Fruit fly (Drosophila melanogaster): Measurements from ENCODE around the gene ckd.

DNA sequence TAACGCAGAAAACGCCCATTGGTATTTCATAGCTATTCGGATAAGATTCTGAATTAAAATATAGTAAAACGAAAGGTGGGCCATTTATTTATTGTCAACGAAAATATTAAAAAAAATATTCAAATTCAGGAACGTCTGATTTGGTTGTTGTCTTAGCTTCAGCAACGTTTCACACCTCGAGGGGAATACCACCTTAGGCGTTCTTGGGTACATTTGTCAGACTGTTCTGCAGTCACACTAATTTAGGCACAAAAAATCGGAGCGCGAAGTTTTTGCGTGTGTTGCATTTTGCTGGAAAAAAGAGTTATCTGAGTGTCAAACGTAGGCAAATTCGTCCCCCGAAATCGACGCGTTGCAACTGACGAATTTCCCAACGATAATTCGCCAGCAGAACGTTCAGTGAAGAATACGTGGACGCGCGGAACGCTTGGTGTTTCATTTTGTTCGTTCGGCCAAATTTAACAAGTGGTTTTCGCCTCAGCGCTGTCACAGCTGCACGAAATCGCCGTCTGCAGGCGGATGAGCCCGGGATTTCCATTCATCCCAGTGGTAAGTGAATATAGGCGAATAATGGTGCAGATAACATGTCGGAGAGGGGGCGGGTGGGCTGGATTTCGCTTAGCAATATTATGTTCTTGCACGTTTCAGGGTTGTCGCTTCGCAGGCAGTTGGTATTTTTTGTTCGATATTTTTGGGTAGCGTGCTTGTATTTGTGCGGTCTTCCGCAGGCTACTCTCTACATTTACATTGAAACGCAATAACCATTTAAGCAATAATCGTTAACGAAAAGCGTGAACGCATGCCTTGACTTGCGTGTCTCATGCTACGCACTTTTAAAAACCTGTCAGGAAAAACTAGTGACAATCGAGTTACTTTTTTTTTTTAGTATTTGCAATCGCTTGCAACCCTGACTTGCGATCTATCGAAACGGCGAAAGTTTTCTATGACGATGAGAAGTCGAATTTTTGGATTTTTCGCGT is 32.6 kb upstream of the ckd start, which contains the start of gene Larp4B:
- TF ChIP-seq CG8478 (optimal IDR thresholded peaks at IDR 0.05): no peak
- TF ChIP-seq psq (optimal IDR thresholded peaks at IDR 0.05): no peak
- no peak for TF ChIP-seq pan (optimal IDR thresholded peaks at IDR 0.05)
